Worm (Caenorhabditis elegans) whole organism, L2 larva: ENCODE data around the gene hex-1.
A peak's percentile ranks its signal among the peaks of the same experiment; 100 is the strongest.

Source experiments
- C34F6.9 ChIP-seq: fragments of 150-350 bp; optimal IDR thresholded peaks from 2 replicates; lab custom pipeline; 2014; ENCODE audit warnings: missing biosample characterization, missing genetic modification characterization
- F13H6.1 ChIP-seq: sonication (generic microtip); optimal IDR thresholded peaks from 2 replicates; lab custom pipeline; 2016; ENCODE audit warnings: missing genetic modification characterization, missing compliant biosample characterization
- R02D3.7 ChIP-seq: fragments of 150-350 bp; optimal IDR thresholded peaks from 2 replicates; lab custom pipeline; 2014; ENCODE audit warnings: missing biosample characterization, missing genetic modification characterization
- Y55F3AM.14 ChIP-seq: fragments of 200-800 bp; sonication (Bioruptor generic); optimal IDR thresholded peaks from 2 replicates; lab custom pipeline; 2018; ENCODE audit warnings: mild to moderate bottlenecking, missing genetic modification characterization, missing compliant biosample characterization
- ZK546.5 ChIP-seq: sonication (generic microtip); optimal IDR thresholded peaks from 2 replicates; lab custom pipeline; 2017; ENCODE audit warnings: missing biosample characterization, missing genetic modification characterization
- alr-1 ChIP-seq: fragments of 150-350 bp; optimal IDR thresholded peaks from 2 replicates; lab custom pipeline; 2014; ENCODE audit warnings: missing biosample characterization, missing genetic modification characterization
- aly-2 ChIP-seq: fragments of 150-350 bp; optimal IDR thresholded peaks from 2 replicates; lab custom pipeline; 2014; ENCODE audit warnings: missing biosample characterization, missing genetic modification characterization
- ama-1 ChIP-seq: fragments of 150-350 bp; optimal IDR thresholded peaks from 2 replicates; lab custom pipeline; 2018; ENCODE audit warnings: inconsistent platforms
- blmp-1 ChIP-seq: sonication (generic microtip); optimal IDR thresholded peaks from 2 replicates; lab custom pipeline; 2017; ENCODE audit warnings: missing genetic modification characterization, mild to moderate bottlenecking, missing compliant biosample characterization, antibody characterized with exemption, moderate library complexity; ENCODE audit not compliant: insufficient read depth
- ceh-16 ChIP-seq: fragments of 150-350 bp; optimal IDR thresholded peaks from 2 replicates; lab custom pipeline; 2014; ENCODE audit warnings: missing biosample characterization, missing genetic modification characterization
- ceh-82 ChIP-seq: fragments of 150-350 bp; optimal IDR thresholded peaks from 2 replicates; lab custom pipeline; 2014; ENCODE audit warnings: missing biosample characterization, missing genetic modification characterization
- crh-2 ChIP-seq: sonication (generic microtip); optimal IDR thresholded peaks from 2 replicates; lab custom pipeline; 2017; ENCODE audit warnings: missing biosample characterization, missing genetic modification characterization
- dmd-4 ChIP-seq: sonication (generic microtip); optimal IDR thresholded peaks from 2 replicates; lab custom pipeline; 2017; ENCODE audit warnings: missing biosample characterization, missing genetic modification characterization
- egl-27 ChIP-seq: sonication (generic microtip); optimal IDR thresholded peaks from 3 replicates; lab custom pipeline; 2017; ENCODE audit warnings: missing biosample characterization, missing genetic modification reagents, missing genetic modification characterization
- elt-1 ChIP-seq: fragments of 150-350 bp; optimal IDR thresholded peaks from 2 replicates; lab custom pipeline; 2014; ENCODE audit warnings: missing biosample characterization, missing genetic modification characterization
- elt-3 ChIP-seq: sonication (generic microtip); optimal IDR thresholded peaks from 2 replicates; lab custom pipeline; 2017; ENCODE audit warnings: missing biosample characterization, missing genetic modification characterization
- fos-1 ChIP-seq: fragments of 150-350 bp; optimal IDR thresholded peaks from 2 replicates; lab custom pipeline; 2014; ENCODE audit warnings: missing biosample characterization, missing genetic modification characterization
- gmeb-1 ChIP-seq: fragments of 150-350 bp; optimal IDR thresholded peaks from 2 replicates; lab custom pipeline; 2014; ENCODE audit warnings: missing biosample characterization, missing genetic modification characterization
- lin-11 ChIP-seq: fragments of 150-350 bp; sonication (generic microtip); optimal IDR thresholded peaks from 2 replicates; lab custom pipeline; 2014; ENCODE audit warnings: missing biosample characterization, missing genetic modification characterization, inconsistent platforms, mixed read lengths
- lin-13 ChIP-seq: fragments of 150-350 bp; optimal IDR thresholded peaks from 2 replicates; lab custom pipeline; 2014; ENCODE audit warnings: missing biosample characterization, missing genetic modification reagents, missing genetic modification characterization
- lin-39 ChIP-seq: fragments of 150-350 bp; optimal IDR thresholded peaks from 2 replicates; lab custom pipeline; 2014; ENCODE audit warnings: missing biosample characterization, missing genetic modification reagents, missing genetic modification characterization
- lsy-2 ChIP-seq, 2 experiments: fragments of 150-350 bp in 1 of 2; sonication (generic microtip) in 1 of 2; optimal IDR thresholded peaks; 2 replicates each; lab custom pipeline; 2014 to 2017; ENCODE audit warnings: missing biosample characterization in 2 of 2, missing genetic modification characterization in 2 of 2
- mab-5 ChIP-seq: fragments of 150-350 bp; optimal IDR thresholded peaks from 2 replicates; lab custom pipeline; 2014; ENCODE audit warnings: missing biosample characterization, missing genetic modification characterization
- mbf-1 ChIP-seq: sonication (generic microtip); optimal IDR thresholded peaks from 2 replicates; lab custom pipeline; 2017; ENCODE audit warnings: missing biosample characterization, missing genetic modification characterization
- mdl-1 ChIP-seq, 2 experiments: fragments of 150-350 bp in 1 of 2; sonication (generic microtip) in 1 of 2; optimal IDR thresholded peaks; 2 replicates each; lab custom pipeline; 2017; ENCODE audit warnings: missing biosample characterization in 2 of 2, missing genetic modification characterization in 2 of 2
- nhr-10 ChIP-seq: sonication (generic microtip); optimal IDR thresholded peaks from 2 replicates; lab custom pipeline; 2017; ENCODE audit warnings: missing biosample characterization, missing genetic modification characterization
- nhr-11 ChIP-seq: fragments of 150-350 bp; optimal IDR thresholded peaks from 2 replicates; lab custom pipeline; 2014; ENCODE audit warnings: missing biosample characterization, missing genetic modification characterization
- nhr-12 ChIP-seq: fragments of 150-350 bp; optimal IDR thresholded peaks from 2 replicates; lab custom pipeline; 2014; ENCODE audit warnings: missing biosample characterization, missing genetic modification characterization
- nhr-129 ChIP-seq: fragments of 150-350 bp; optimal IDR thresholded peaks from 2 replicates; lab custom pipeline; 2014; ENCODE audit warnings: missing biosample characterization, missing genetic modification characterization
- nhr-21 ChIP-seq: fragments of 150-350 bp; optimal IDR thresholded peaks from 2 replicates; lab custom pipeline; 2014; ENCODE audit warnings: missing biosample characterization, missing genetic modification characterization
- nhr-23 ChIP-seq: fragments of 150-350 bp; optimal IDR thresholded peaks from 2 replicates; lab custom pipeline; 2014; ENCODE audit warnings: missing biosample characterization, missing genetic modification reagents, missing genetic modification characterization
- nhr-237 ChIP-seq: fragments of 150-350 bp; optimal IDR thresholded peaks from 2 replicates; lab custom pipeline; 2014; ENCODE audit warnings: missing biosample characterization, missing genetic modification characterization
- nhr-25 ChIP-seq: fragments of 150-350 bp; sonication (generic microtip); optimal IDR thresholded peaks from 3 replicates; lab custom pipeline; 2014; ENCODE audit warnings: missing biosample characterization, missing genetic modification characterization
- nhr-6 ChIP-seq: fragments of 150-350 bp; optimal IDR thresholded peaks from 2 replicates; lab custom pipeline; 2014; ENCODE audit warnings: missing biosample characterization, missing genetic modification characterization
- nhr-77 ChIP-seq: fragments of 150-350 bp; optimal IDR thresholded peaks from 2 replicates; lab custom pipeline; 2014; ENCODE audit warnings: missing biosample characterization, missing genetic modification characterization
- peb-1 ChIP-seq: fragments of 150-350 bp; optimal IDR thresholded peaks from 2 replicates; lab custom pipeline; 2014; ENCODE audit warnings: missing biosample characterization, missing genetic modification characterization
- sem-4 ChIP-seq: fragments of 150-350 bp; optimal IDR thresholded peaks from 2 replicates; lab custom pipeline; 2014; ENCODE audit warnings: missing biosample characterization, missing genetic modification reagents, missing genetic modification characterization
- skn-1 ChIP-seq: sonication (generic microtip); optimal IDR thresholded peaks from 2 replicates; lab custom pipeline; 2017; ENCODE audit warnings: missing biosample characterization, missing genetic modification characterization
- sma-3 ChIP-seq: sonication (generic microtip); optimal IDR thresholded peaks from 2 replicates; lab custom pipeline; 2016; ENCODE audit warnings: missing genetic modification reagents, missing genetic modification characterization, missing compliant biosample characterization
- sma-9 ChIP-seq, 2 experiments: fragments of 150-350 bp in 1 of 2; sonication (generic microtip) in 1 of 2; optimal IDR thresholded peaks; 2 replicates each; lab custom pipeline; 2014 to 2016; ENCODE audit warnings: missing genetic modification characterization in 2 of 2, mild to moderate bottlenecking in 1 of 2, missing biosample characterization in 1 of 2, missing compliant biosample characterization in 1 of 2, missing genetic modification reagents in 1 of 2, moderate library complexity in 1 of 2
- snpc-4 ChIP-seq: fragments of 150-350 bp; optimal IDR thresholded peaks from 2 replicates; lab custom pipeline; 2014; ENCODE audit warnings: missing biosample characterization, missing genetic modification characterization
- unc-39 ChIP-seq: fragments of 150-350 bp; optimal IDR thresholded peaks from 2 replicates; lab custom pipeline; 2014; ENCODE audit warnings: missing biosample characterization, missing genetic modification characterization
- unc-55 ChIP-seq: fragments of 150-350 bp; sonication (generic microtip); optimal IDR thresholded peaks from 3 replicates; lab custom pipeline; 2014; ENCODE audit warnings: missing biosample characterization, missing genetic modification reagents, missing genetic modification characterization
- unc-62 ChIP-seq: fragments of 150-350 bp; optimal IDR thresholded peaks from 2 replicates; lab custom pipeline; 2014; ENCODE audit warnings: missing biosample characterization, missing genetic modification reagents, missing genetic modification characterization
- zag-1 ChIP-seq: fragments of 150-350 bp; optimal IDR thresholded peaks from 2 replicates; lab custom pipeline; 2014; ENCODE audit warnings: missing biosample characterization, missing genetic modification characterization
- ztf-1 ChIP-seq: fragments of 200-800 bp; sonication (Bioruptor generic); conservative IDR thresholded peaks from 2 replicates; pipeline ENCODE4 v1.3.6; 2022; ENCODE audit warnings: missing genetic modification characterization, missing compliant biosample characterization
- ztf-11 ChIP-seq: sonication (generic microtip); optimal IDR thresholded peaks from 2 replicates; lab custom pipeline; 2017; ENCODE audit warnings: missing biosample characterization, missing genetic modification characterization
- ztf-4 ChIP-seq: fragments of 150-350 bp; optimal IDR thresholded peaks from 2 replicates; lab custom pipeline; 2014; ENCODE audit warnings: missing biosample characterization, missing genetic modification characterization

The hex-1 gene

ce11 chrX:2242568-2243185 lies 21.7 kb downstream of the hex-1 start, which contains the start of gene rpl-11.2:
rpl-11.2 (minus strand) TSS chrX:2242618.
- TF ChIP-seq unc-62 (GFP tag; lab: Kevin White, UChicago) (peak; percentile 67), sma-9 (GFP tag; optimal IDR thresholded peaks at IDR 0.05; lab: Kevin White, UChicago) (peak; percentile 98), sma-9 (tag; optimal IDR thresholded peaks at IDR 0.05; lab: Kevin White, UChicago) (no peak), nhr-77 (tag; lab: Kevin White, UChicago) (peak; percentile 88), unc-39 (no peak), elt-3 (no peak), nhr-23 (tag; lab: Kevin White, UChicago) (no peak), blmp-1 (peak; percentile 76), ceh-82 (peak; percentile 86), elt-1 (tag; lab: Kevin White, UChicago) (no peak), skn-1 (tag; lab: Kevin White, UChicago) (peak; percentile 83), C34F6.9 (peak; percentile 99), R02D3.7 (tag; lab: Kevin White, UChicago) (peak; percentile 52), F13H6.1 (tag; lab: Kevin White, UChicago) (peak; percentile 97), ceh-16 (tag; lab: Kevin White, UChicago) (peak; percentile 96), lin-39 (tag; lab: Kevin White, UChicago) (no peak), mdl-1 (tag; optimal IDR thresholded peaks at IDR 0.05; lab: Kevin White, UChicago) (peak; percentile 62 to 77), ztf-1 (GFP tag; lab: Robert Waterston, UW) (no peak), ZK546.5 (tag; lab: Kevin White, UChicago) (peak; percentile 99), alr-1 (no peak), aly-2 (tag; lab: Kevin White, UChicago) (no peak), nhr-21 (tag; lab: Kevin White, UChicago) (peak; percentile 98), lin-13 (GFP tag; lab: Kevin White, UChicago) (peak; percentile 97), nhr-11 (tag; lab: Kevin White, UChicago) (no peak), unc-55 (GFP tag; lab: Kevin White, UChicago) (peak; percentile 99), mbf-1 (tag; lab: Kevin White, UChicago) (no peak), snpc-4 (tag; lab: Kevin White, UChicago) (peak; percentile 89), ama-1 (lab: Kevin White, UChicago) (peak; percentile 84), zag-1 (tag; lab: Kevin White, UChicago) (peak; percentile 89), sem-4 (tag; lab: Kevin White, UChicago) (peak; percentile 99), gmeb-1 (tag; lab: Kevin White, UChicago) (peak; percentile 91), lin-11 (tag; lab: Kevin White, UChicago) (peak; percentile 99), sma-3 (peak; percentile 98), nhr-129 (tag; lab: Kevin White, UChicago) (peak; percentile 99), fos-1 (peak; percentile 97), nhr-12 (no peak), mab-5 (tag; lab: Kevin White, UChicago) (peak; percentile 94), nhr-237 (tag; lab: Kevin White, UChicago) (peak; percentile 77), nhr-10 (tag; lab: Kevin White, UChicago) (peak; percentile 84), nhr-6 (tag; lab: Kevin White, UChicago) (peak; percentile 97), lsy-2 (tag; optimal IDR thresholded peaks at IDR 0.05; lab: Kevin White, UChicago) (peak; percentile 99 to 100), crh-2 (peak; percentile 99), ztf-4 (tag; lab: Kevin White, UChicago) (peak; percentile 94), dmd-4 (tag; lab: Kevin White, UChicago) (no peak), peb-1 (peak; percentile 90), Y55F3AM.14 (GFP tag; lab: Kevin White, UChicago) (peak; percentile 92), nhr-25 (peak; percentile 98), ztf-11 (tag; lab: Kevin White, UChicago) (peak; percentile 47), egl-27 (peak; percentile 87)
